Worm (Caenorhabditis elegans): ENCODE results near the gene str-150.

ce11 chrV:16599835-16600234 lies 16.8 kb downstream of the str-150 start:
- TF ChIP-seq ceh-13 (GFP tag; optimal IDR thresholded peaks at IDR 0.05) (no peak), ama-1 (optimal IDR thresholded peaks at IDR 0.05) (no peak)
